Worm (Caenorhabditis elegans) whole organism, L2 larva: ENCODE measurements around the gene C29E4.10.
"Not testable (repeated sequence)": the region's sequence is repeated elsewhere in the genome, so short reads cannot be mapped to it uniquely, and the experiment has no call there.

Experiments
- ama-1 ChIP-seq: fragments of 150-350 bp; optimal IDR thresholded peaks from 2 replicates; lab custom pipeline; 2018; ENCODE audit warnings: inconsistent platforms
- lin-39 ChIP-seq: fragments of 150-350 bp; optimal IDR thresholded peaks from 2 replicates; lab custom pipeline; 2014; ENCODE audit warnings: missing biosample characterization, missing genetic modification reagents, missing genetic modification characterization
- nhr-21 ChIP-seq: fragments of 150-350 bp; optimal IDR thresholded peaks from 2 replicates; lab custom pipeline; 2014; ENCODE audit warnings: missing biosample characterization, missing genetic modification characterization
- snpc-4 ChIP-seq: fragments of 150-350 bp; optimal IDR thresholded peaks from 2 replicates; lab custom pipeline; 2014; ENCODE audit warnings: missing biosample characterization, missing genetic modification characterization

DNA sequence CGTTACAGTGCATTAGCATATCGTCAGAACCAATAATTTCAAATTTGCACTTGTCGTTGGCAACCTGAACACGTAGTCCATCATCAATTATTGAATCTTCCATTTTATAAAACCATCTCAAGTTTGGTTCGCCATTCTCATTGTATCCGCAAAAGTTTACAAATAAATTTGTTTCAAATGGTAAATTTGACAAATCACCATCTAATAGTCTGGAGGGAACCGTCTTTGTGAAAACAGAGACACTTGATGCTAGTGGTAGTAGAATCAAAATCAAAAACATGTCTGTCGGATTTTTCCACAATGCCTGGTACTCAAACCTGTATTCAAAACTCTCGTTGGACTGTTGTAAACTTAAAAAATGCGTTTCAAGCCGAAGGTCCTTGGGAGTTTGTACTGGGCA is 26.6 kb downstream of the C29E4.10 start, which contains the start of gene F54H12.2:
- TF ChIP-seq nhr-21 (tag; lab: Kevin White, UChicago); lin-39; ama-1 (lab: Kevin White, UChicago); snpc-4: not testable (repeated sequence)
